Worm (Caenorhabditis elegans): Measurements from ENCODE around the gene nucb-1.

The nucb-1 gene

DNA sequence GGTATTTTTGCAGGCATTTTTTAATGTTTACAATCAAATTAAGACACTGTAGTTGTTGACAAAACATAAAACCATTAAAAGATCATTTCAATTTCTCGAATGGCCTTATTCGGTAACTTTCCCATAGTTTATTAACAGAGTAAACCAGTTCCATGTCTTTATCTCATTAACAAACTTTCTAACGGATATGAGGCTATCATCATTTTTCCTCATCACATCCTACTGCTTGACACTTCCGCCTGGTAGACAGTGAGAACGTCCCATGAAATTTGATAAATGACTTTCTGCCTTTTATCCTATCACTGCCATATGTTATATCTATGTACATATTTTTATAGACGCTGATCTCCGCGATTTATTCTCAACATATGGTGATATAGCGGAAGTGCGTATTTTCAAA lies 26.9 kb upstream of the nucb-1 start:
- TF ChIP-seq lin-14 (GFP tag; optimal IDR thresholded peaks at IDR 0.05) (peak; percentile 64), nhr-85 (tag) (peak; percentile 89), blmp-1 (tag; optimal IDR thresholded peaks at IDR 0.05) (peak; percentile 84), nhr-71 (tag; optimal IDR thresholded peaks at IDR 0.05) (no peak), elt-3 (tag; optimal IDR thresholded peaks at IDR 0.05) (peak in 3 of 6 experiments; percentile 3 to 74 (median 29)), lin-39 (tag; optimal IDR thresholded peaks at IDR 0.05) (no peak)

ce11 chrX:10172004-10172584 lies 25.4 kb upstream of the nucb-1 start, which contains the start of gene C07A4.2:
C07A4.2 (plus strand) TSS chrX:10172198.
- no peak for TF ChIP-seq lin-13 (GFP tag; optimal IDR thresholded peaks at IDR 0.05)
- no peak for TF ChIP-seq nhr-11 (tag; optimal IDR thresholded peaks at IDR 0.05)
- TF ChIP-seq sptf-1 (tag; optimal IDR thresholded peaks at IDR 0.05) = no peak
- TF ChIP-seq lin-39 (tag; optimal IDR thresholded peaks at IDR 0.05) = no peak
- TF ChIP-seq nhr-85 (tag) = peak; percentile 85
- no peak for TF ChIP-seq ama-1 (optimal IDR thresholded peaks at IDR 0.05)
- no peak for TF ChIP-seq snpc-4 (tag; optimal IDR thresholded peaks at IDR 0.05)
- no peak for TF ChIP-seq swsn-7 (tag; optimal IDR thresholded peaks at IDR 0.05)
- peak in 4 of 6 experiments; percentile 5 to 85 (median 45) for TF ChIP-seq elt-3 (tag; optimal IDR thresholded peaks at IDR 0.05)
- peak; percentile 46 for TF ChIP-seq nhr-20 (tag; optimal IDR thresholded peaks at IDR 0.05)
- TF ChIP-seq nhr-47 (tag; optimal IDR thresholded peaks at IDR 0.05) = no peak
- TF ChIP-seq blmp-1 (tag; optimal IDR thresholded peaks at IDR 0.05) = peak; percentile 94
- TF ChIP-seq lin-14 (GFP tag; optimal IDR thresholded peaks at IDR 0.05) = peak; percentile 57

DNA sequence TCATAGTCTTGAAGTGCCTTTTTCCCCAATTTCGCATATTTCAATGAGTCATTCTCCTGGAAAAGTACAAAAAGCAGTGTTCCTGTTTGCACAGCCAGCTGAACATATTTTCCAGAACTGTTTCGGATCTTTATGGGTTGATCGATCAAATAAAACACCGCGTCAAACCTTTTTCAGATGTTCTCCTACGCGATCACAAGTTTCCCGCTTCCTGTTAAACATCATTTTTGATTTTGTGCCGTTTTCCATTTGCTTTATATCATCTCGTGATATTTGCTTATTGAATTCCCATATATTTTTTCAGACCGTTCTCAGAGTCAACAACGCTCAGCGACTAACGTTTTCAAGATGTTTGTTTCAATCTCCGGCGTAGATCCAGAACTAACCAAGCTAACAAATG lies 22.8 kb upstream of the nucb-1 start, which contains the start of gene C07A4.3:
C07A4.3 (plus strand) TSS at position 301 of the 400 bp plus-strand sequence.
- TF ChIP-seq ztf-11 (tag; optimal IDR thresholded peaks at IDR 0.05) (no peak), snpc-4 (tag; optimal IDR thresholded peaks at IDR 0.05) (no peak), lin-14 (GFP tag; optimal IDR thresholded peaks at IDR 0.05) (no peak), lin-15B (tag; optimal IDR thresholded peaks at IDR 0.05) (no peak), zip-4 (GFP tag; optimal IDR thresholded peaks at IDR 0.05) (no peak), fkh-8 (tag; optimal IDR thresholded peaks at IDR 0.05) (no peak), egl-13 (tag; optimal IDR thresholded peaks at IDR 0.05) (no peak), efl-1 (optimal IDR thresholded peaks at IDR 0.05) (no peak), efl-1 (GFP tag; optimal IDR thresholded peaks at IDR 0.05 in 1 of 2) (no peak), C34B4.2 (tag; optimal IDR thresholded peaks at IDR 0.05) (no peak), elt-3 (tag; optimal IDR thresholded peaks at IDR 0.05) (no peak), lin-39 (tag; optimal IDR thresholded peaks at IDR 0.05) (no peak), Y116A8C.19 (tag; optimal IDR thresholded peaks at IDR 0.05; ENCODE audit: borderline replicate concordance) (no peak), nhr-20 (tag; optimal IDR thresholded peaks at IDR 0.05) (no peak), nhr-47 (tag; optimal IDR thresholded peaks at IDR 0.05) (no peak)

DNA sequence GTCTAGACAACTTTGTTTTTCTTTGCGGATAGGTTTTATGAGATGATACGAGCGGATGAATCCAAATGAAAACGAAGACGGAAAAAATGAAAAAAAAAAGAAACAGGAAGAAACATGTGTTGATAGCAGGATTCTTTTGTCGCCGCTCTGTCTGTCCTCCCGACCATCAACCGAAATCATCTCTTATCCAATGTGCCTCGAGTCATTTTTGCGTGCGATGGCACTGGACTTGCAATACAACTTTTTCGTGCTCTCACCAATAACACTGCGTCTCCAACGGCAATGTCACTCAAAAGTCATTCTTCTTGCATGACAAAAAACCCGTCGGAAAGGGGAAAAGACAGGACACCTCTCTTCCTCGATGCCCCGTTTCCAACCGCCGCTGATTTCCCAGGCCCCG lies 21.2 kb upstream of the nucb-1 start, which contains the start of gene ncs-4:
ncs-4 (plus strand) TSS at position 227 of the 400 bp plus-strand sequence.
- no peak for TF ChIP-seq ama-1 (optimal IDR thresholded peaks at IDR 0.05)
- TF ChIP-seq nhr-19 (GFP tag; conservative IDR thresholded peaks at IDR 0.05) = peak; percentile 22; the same call in 1 of the 2 replicates
- TF ChIP-seq sptf-1 (tag; optimal IDR thresholded peaks at IDR 0.05) = no peak
- TF ChIP-seq jun-1 (tag; optimal IDR thresholded peaks at IDR 0.05) = no peak
- peak in 1 of 6 experiments; percentile 1 for TF ChIP-seq elt-3 (tag; optimal IDR thresholded peaks at IDR 0.05)
- TF ChIP-seq pag-3 (tag; optimal IDR thresholded peaks at IDR 0.05; ENCODE audit: borderline replicate concordance, insufficient read depth) = peak; percentile 78
- peak; percentile 29 for TF ChIP-seq snu-23 (GFP tag; optimal IDR thresholded peaks at IDR 0.05)
- TF ChIP-seq tlp-1 (tag; optimal IDR thresholded peaks at IDR 0.05) = no peak
- no peak for TF ChIP-seq sox-4 (tag; optimal IDR thresholded peaks at IDR 0.05)
- TF ChIP-seq lin-39 (tag; optimal IDR thresholded peaks at IDR 0.05) = peak; percentile 21
- peak; percentile 19 for TF ChIP-seq nhr-20 (tag; optimal IDR thresholded peaks at IDR 0.05)
- TF ChIP-seq lsy-2 (tag; optimal IDR thresholded peaks at IDR 0.05) = no peak
- TF ChIP-seq unc-30 (tag; optimal IDR thresholded peaks at IDR 0.05) = no peak
- TF ChIP-seq nhr-76 (tag; optimal IDR thresholded peaks at IDR 0.05) = no peak
- TF ChIP-seq rnt-1 (tag; optimal IDR thresholded peaks at IDR 0.05) = peak; percentile 51
- TF ChIP-seq nhr-71 (tag; optimal IDR thresholded peaks at IDR 0.05) = peak; percentile 51
- no peak for TF ChIP-seq hlh-17 (GFP tag; optimal IDR thresholded peaks at IDR 0.05; ENCODE audit: borderline replicate concordance)
- TF ChIP-seq blmp-1 (tag; optimal IDR thresholded peaks at IDR 0.05) = peak; percentile 33
- peak; percentile 34 for TF ChIP-seq nhr-85 (tag)
- TF ChIP-seq lin-14 (GFP tag; optimal IDR thresholded peaks at IDR 0.05) = peak; percentile 70
- no peak for TF ChIP-seq fkh-10 (GFP tag; optimal IDR thresholded peaks at IDR 0.05)
- TF ChIP-seq ztf-11 (tag; optimal IDR thresholded peaks at IDR 0.05) = no peak
